Fruit fly (Drosophila melanogaster): Measurements from ENCODE around the gene abd-A.
A peak's percentile ranks its signal among the peaks of the same experiment; 100 is the strongest.

The abd-A gene

dm6 chr3R:16869257-16869656 is 39.4 kb upstream of the abd-A start (continued):
- TF ChIP-seq ara (GFP tag; IDR thresholded peaks at IDR 0.05) (peak; percentile 65), Fer3 (tag; optimal IDR thresholded peaks at IDR 0.05) (peak; percentile 30), chn (GFP tag; optimal IDR thresholded peaks at IDR 0.05) (peak; percentile 24), CoRest (tag; optimal IDR thresholded peaks at IDR 0.05) (peak; percentile 89), CG10366 (GFP tag; IDR thresholded peaks at IDR 0.05) (peak; percentile 71), E2f1 (GFP tag; IDR thresholded peaks at IDR 0.05) (peak; percentile 6; the same call in 1 of the 2 replicates), Dek (tag; optimal IDR thresholded peaks at IDR 0.05) (peak; percentile 42), zen2 (GFP tag; IDR thresholded peaks at IDR 0.05; ENCODE audit: partially characterized antibody) (no peak; the same call in 2 of the 3 replicates), CG7271 (tag; optimal IDR thresholded peaks at IDR 0.05) (no peak), CG11504 (tag; optimal IDR thresholded peaks at IDR 0.05) (peak; percentile 60), grau (tag; optimal IDR thresholded peaks at IDR 0.05) (peak; percentile 69), Side (GFP tag; optimal IDR thresholded peaks at IDR 0.05) (no peak), fd96Cb (tag; optimal IDR thresholded peaks at IDR 0.05) (peak; percentile 22), CHES-1-like (GFP tag; optimal IDR thresholded peaks at IDR 0.05) (peak; percentile 0), emc (GFP tag; optimal IDR thresholded peaks at IDR 0.05) (peak; percentile 15), Doc2 (GFP tag; IDR thresholded peaks at IDR 0.05) (no peak), CG14050 (GFP tag; IDR thresholded peaks at IDR 0.05) (peak; percentile 37; the same call in 1 of the 3 replicates), ranshi (GFP tag; IDR thresholded peaks at IDR 0.05) (peak; percentile 54), ind (GFP tag; optimal IDR thresholded peaks at IDR 0.05) (peak; percentile 49), CG12219 (GFP tag; optimal IDR thresholded peaks at IDR 0.05) (no peak), Bdp1 (GFP tag; optimal IDR thresholded peaks at IDR 0.05) (peak; percentile 26), Sox102F (GFP tag; optimal IDR thresholded peaks at IDR 0.05) (peak; percentile 71), CG13296 (GFP tag; optimal IDR thresholded peaks at IDR 0.05) (no peak), CG17802 (tag; optimal IDR thresholded peaks at IDR 0.05) (no peak), CG14860 (GFP tag; IDR thresholded peaks at IDR 0.05; ENCODE audit: partially characterized antibody) (0 out of 3 replicates have a peak, but pooled peaks have one; percentile 29), Elba2 (GFP tag; optimal IDR thresholded peaks at IDR 0.05) (peak; percentile 24), Hmr (GFP tag; optimal IDR thresholded peaks at IDR 0.05) (peak; percentile 45), hth (optimal IDR thresholded peaks at IDR 0.05) (no peak), CG2678 (tag; optimal IDR thresholded peaks at IDR 0.05) (peak; percentile 52), Dp (GFP tag; optimal IDR thresholded peaks at IDR 0.05) (no peak), CG31224 (GFP tag; IDR thresholded peaks at IDR 0.05) (no peak), CG10274 (GFP tag; optimal IDR thresholded peaks at IDR 0.05) (no peak), knrl (GFP tag; IDR thresholded peaks at IDR 0.05; ENCODE audit: partially characterized antibody) (peak; percentile 32; the same call in 1 of the 3 replicates), Sin3A (optimal IDR thresholded peaks at IDR 0.05) (no peak), Vsx1 (GFP tag; optimal IDR thresholded peaks at IDR 0.05) (no peak), ssp (GFP tag; IDR thresholded peaks at IDR 0.05) (peak; percentile 47), CG8924 (tag; optimal IDR thresholded peaks at IDR 0.05) (peak; percentile 23), CG11456 (GFP tag; IDR thresholded peaks at IDR 0.05) (peak; percentile 93), ewg (GFP tag; optimal IDR thresholded peaks at IDR 0.05) (peak; percentile 98), CG12744 (GFP tag; optimal IDR thresholded peaks at IDR 0.05) (peak; percentile 74), ERR (GFP tag; optimal IDR thresholded peaks at IDR 0.05) (peak; percentile 8), Camta (GFP tag; optimal IDR thresholded peaks at IDR 0.05) (peak; percentile 25), fu2 (GFP tag; optimal IDR thresholded peaks at IDR 0.05) (no peak), odd (GFP tag; optimal IDR thresholded peaks at IDR 0.05) (no peak), zfh2 (GFP tag; optimal IDR thresholded peaks at IDR 0.05) (peak; percentile 16), CG1024 (GFP tag; IDR thresholded peaks at IDR 0.05) (peak; percentile 63), Max (GFP tag; optimal IDR thresholded peaks at IDR 0.05) (no peak), zen (tag; optimal IDR thresholded peaks at IDR 0.05) (peak; percentile 77), CG13624 (GFP tag; optimal IDR thresholded peaks at IDR 0.05) (peak; percentile 39), H2.0 (GFP tag; IDR thresholded peaks at IDR 0.05) (peak; percentile 41; the same call in 1 of the 2 replicates), Trl (optimal IDR thresholded peaks at IDR 0.05) (no peak), Trl (GFP tag; optimal IDR thresholded peaks at IDR 0.05) (peak; percentile 33)
